Worm (Caenorhabditis elegans) whole organism, L3 larva: Measurements from ENCODE around the gene wht-3.

Source experiments
- ama-1 ChIP-seq: fragments of 150-350 bp; optimal IDR thresholded peaks from 2 replicates; lab custom pipeline; 2018
- ceh-16 ChIP-seq: sonication (generic microtip); optimal IDR thresholded peaks from 2 replicates; lab custom pipeline; 2017; ENCODE audit warnings: missing biosample characterization, missing genetic modification characterization
- ceh-9 ChIP-seq: sonication (generic microtip); optimal IDR thresholded peaks from 2 replicates; lab custom pipeline; 2018; ENCODE audit warnings: missing biosample characterization, missing genetic modification characterization
- fkh-10 ChIP-seq: sonication (generic microtip); optimal IDR thresholded peaks from 2 replicates; lab custom pipeline; 2017; ENCODE audit warnings: missing biosample characterization, missing genetic modification reagents, missing genetic modification characterization
- fos-1 ChIP-seq: fragments of 150-350 bp; optimal IDR thresholded peaks from 2 replicates; lab custom pipeline; 2014; ENCODE audit warnings: missing biosample characterization, missing genetic modification characterization
- lin-15B ChIP-seq: fragments of 150-350 bp; optimal IDR thresholded peaks from 2 replicates; lab custom pipeline; 2014; ENCODE audit warnings: missing biosample characterization, missing genetic modification characterization
- lin-39 ChIP-seq: fragments of 150-350 bp; optimal IDR thresholded peaks from 2 replicates; lab custom pipeline; 2018; ENCODE audit warnings: missing biosample characterization, missing genetic modification reagents, missing genetic modification characterization
- mdl-1 ChIP-seq: fragments of 150-350 bp; optimal IDR thresholded peaks from 2 replicates; lab custom pipeline; 2014; ENCODE audit warnings: missing biosample characterization, missing genetic modification characterization
- nhr-12 ChIP-seq: fragments of 150-350 bp; optimal IDR thresholded peaks from 2 replicates; lab custom pipeline; 2014; ENCODE audit warnings: missing biosample characterization, missing genetic modification characterization
- nhr-67 ChIP-seq: fragments of 150-350 bp; optimal IDR thresholded peaks from 2 replicates; lab custom pipeline; 2014; ENCODE audit warnings: missing biosample characterization, missing genetic modification characterization
- pha-4 ChIP-seq: fragments of 150-350 bp; optimal IDR thresholded peaks from 2 replicates; lab custom pipeline; 2014; ENCODE audit warnings: missing biosample characterization, missing genetic modification reagents, missing genetic modification characterization

- no peak for TF ChIP-seq ceh-9 (tag; lab: Kevin White, UChicago)
- peak; percentile 84 for TF ChIP-seq lin-15B (tag; lab: Kevin White, UChicago)
- TF ChIP-seq pha-4 (tag; lab: Kevin White, UChicago), result peak; percentile 95
- no peak for TF ChIP-seq ceh-16 (tag; lab: Kevin White, UChicago)
- peak; percentile 88 for TF ChIP-seq ama-1
- no peak for TF ChIP-seq nhr-67
- peak; percentile 55 for TF ChIP-seq mdl-1 (tag; lab: Kevin White, UChicago)
- TF ChIP-seq fos-1 (tag; lab: Kevin White, UChicago), result peak; percentile 85
- no peak for TF ChIP-seq nhr-12 (tag; lab: Kevin White, UChicago)
- peak; percentile 94 for TF ChIP-seq lin-39 (tag; lab: Kevin White, UChicago)
- peak; percentile 66 for TF ChIP-seq fkh-10 (GFP tag; lab: Kevin White, UChicago)
Observed at ce11 chrIII:4193659-4194103, 42.3 kb upstream of the wht-3 start, which contains the start of gene xbp-1.
